Worm (Caenorhabditis elegans) whole organism, L3 larva: ENCODE results near the gene dolk-1.

Experiments used
- R02D3.7 ChIP-seq: fragments of 150-350 bp; optimal IDR thresholded peaks from 2 replicates; lab custom pipeline; 2014; ENCODE audit warnings: missing biosample characterization, missing genetic modification characterization
- ZK546.5 ChIP-seq: sonication (generic microtip); optimal IDR thresholded peaks from 2 replicates; lab custom pipeline; 2017; ENCODE audit warnings: missing biosample characterization, missing genetic modification characterization
- aly-2 ChIP-seq: fragments of 150-350 bp; optimal IDR thresholded peaks from 2 replicates; lab custom pipeline; 2014; ENCODE audit warnings: missing biosample characterization, missing genetic modification characterization
- ama-1 ChIP-seq: fragments of 150-350 bp; optimal IDR thresholded peaks from 2 replicates; lab custom pipeline; 2018
- ceh-16 ChIP-seq: sonication (generic microtip); optimal IDR thresholded peaks from 2 replicates; lab custom pipeline; 2017; ENCODE audit warnings: missing biosample characterization, missing genetic modification characterization
- ceh-82 ChIP-seq: fragments of 150-350 bp; optimal IDR thresholded peaks from 2 replicates; lab custom pipeline; 2014; ENCODE audit warnings: missing biosample characterization, missing genetic modification characterization
- ceh-9 ChIP-seq: sonication (generic microtip); optimal IDR thresholded peaks from 2 replicates; lab custom pipeline; 2018; ENCODE audit warnings: missing biosample characterization, missing genetic modification characterization
- egl-27 ChIP-seq: sonication (generic microtip); optimal IDR thresholded peaks from 4 replicates; lab custom pipeline; 2017; ENCODE audit warnings: missing biosample characterization, missing genetic modification reagents, missing genetic modification characterization
- elt-2 ChIP-seq: sonication (generic microtip); optimal IDR thresholded peaks from 2 replicates; lab custom pipeline; 2016; ENCODE audit warnings: missing genetic modification reagents, mild to moderate bottlenecking, missing genetic modification characterization, missing compliant biosample characterization
- elt-3 ChIP-seq, 3 experiments: fragments of 150-350 bp in 1 of 3; sonication (generic microtip) in 2 of 3; optimal IDR thresholded peaks; 2 replicates in 2 of 3; 4 replicates in 1 of 3; lab custom pipeline; 2014 to 2017; ENCODE audit warnings: missing biosample characterization in 3 of 3, missing genetic modification characterization in 3 of 3
- eor-1 ChIP-seq, 2 experiments: fragments of 150-350 bp; optimal IDR thresholded peaks; 2 replicates each; lab custom pipeline; 2014 to 2018; ENCODE audit warnings: missing biosample characterization in 2 of 2, missing genetic modification characterization in 2 of 2
- fkh-10 ChIP-seq: sonication (generic microtip); optimal IDR thresholded peaks from 2 replicates; lab custom pipeline; 2017; ENCODE audit warnings: missing biosample characterization, missing genetic modification reagents, missing genetic modification characterization
- fkh-2 ChIP-seq: fragments of 150-350 bp; optimal IDR thresholded peaks from 2 replicates; lab custom pipeline; 2014; ENCODE audit warnings: missing biosample characterization, missing genetic modification reagents, missing genetic modification characterization
- fos-1 ChIP-seq: fragments of 150-350 bp; optimal IDR thresholded peaks from 2 replicates; lab custom pipeline; 2014; ENCODE audit warnings: missing biosample characterization, missing genetic modification characterization
- hmg-11 ChIP-seq: sonication (generic microtip); optimal IDR thresholded peaks from 2 replicates; lab custom pipeline; 2016; ENCODE audit warnings: missing genetic modification characterization, missing compliant biosample characterization
- jun-1 ChIP-seq: fragments of 150-350 bp; optimal IDR thresholded peaks from 2 replicates; lab custom pipeline; 2014; ENCODE audit warnings: missing biosample characterization, missing genetic modification reagents, missing genetic modification characterization
- lin-15B ChIP-seq: fragments of 150-350 bp; optimal IDR thresholded peaks from 2 replicates; lab custom pipeline; 2014; ENCODE audit warnings: missing biosample characterization, missing genetic modification characterization
- lin-39 ChIP-seq: fragments of 150-350 bp; optimal IDR thresholded peaks from 2 replicates; lab custom pipeline; 2018; ENCODE audit warnings: missing biosample characterization, missing genetic modification reagents, missing genetic modification characterization
- lsy-12 ChIP-seq: sonication (generic microtip); optimal IDR thresholded peaks from 2 replicates; lab custom pipeline; 2016; ENCODE audit warnings: mild to moderate bottlenecking, missing genetic modification characterization, missing compliant biosample characterization
- mdl-1 ChIP-seq: fragments of 150-350 bp; optimal IDR thresholded peaks from 2 replicates; lab custom pipeline; 2014; ENCODE audit warnings: missing biosample characterization, missing genetic modification characterization
- mml-1 ChIP-seq: fragments of 150-350 bp; sonication (generic microtip); optimal IDR thresholded peaks from 3 replicates; lab custom pipeline; 2014; ENCODE audit warnings: missing biosample characterization, missing genetic modification characterization
- nfya-1 ChIP-seq: sonication (generic microtip); optimal IDR thresholded peaks from 2 replicates; lab custom pipeline; 2017; ENCODE audit warnings: missing genetic modification characterization, mild to moderate bottlenecking, missing compliant biosample characterization, antibody characterized with exemption, moderate library complexity; ENCODE audit not compliant: insufficient read depth
- nhr-11 ChIP-seq: fragments of 150-350 bp; optimal IDR thresholded peaks from 2 replicates; lab custom pipeline; 2014; ENCODE audit warnings: missing biosample characterization, missing genetic modification characterization
- nhr-23 ChIP-seq: fragments of 150-350 bp; optimal IDR thresholded peaks from 2 replicates; lab custom pipeline; 2014; ENCODE audit warnings: missing biosample characterization, missing genetic modification reagents, missing genetic modification characterization
- nhr-25 ChIP-seq: sonication (generic microtip); optimal IDR thresholded peaks from 2 replicates; lab custom pipeline; 2017; ENCODE audit warnings: missing biosample characterization, missing genetic modification characterization
- nhr-43 ChIP-seq: sonication (generic microtip); optimal IDR thresholded peaks from 2 replicates; lab custom pipeline; 2016; ENCODE audit warnings: mild to moderate bottlenecking, missing genetic modification characterization, missing compliant biosample characterization; ENCODE audit not compliant: poor library complexity, severe bottlenecking
- nhr-67 ChIP-seq: fragments of 150-350 bp; optimal IDR thresholded peaks from 2 replicates; lab custom pipeline; 2014; ENCODE audit warnings: missing biosample characterization, missing genetic modification characterization
- nhr-77 ChIP-seq: fragments of 150-350 bp; optimal IDR thresholded peaks from 2 replicates; lab custom pipeline; 2014; ENCODE audit warnings: missing biosample characterization, missing genetic modification characterization
- pha-4 ChIP-seq: fragments of 150-350 bp; optimal IDR thresholded peaks from 2 replicates; lab custom pipeline; 2014; ENCODE audit warnings: missing biosample characterization, missing genetic modification reagents, missing genetic modification characterization
- pqm-1 ChIP-seq: fragments of 150-350 bp; optimal IDR thresholded peaks from 2 replicates; lab custom pipeline; 2017; ENCODE audit warnings: missing biosample characterization, missing genetic modification characterization, inconsistent platforms
- sea-2 ChIP-seq: fragments of 150-350 bp; sonication (generic microtip); optimal IDR thresholded peaks from 4 replicates; lab custom pipeline; 2014; ENCODE audit warnings: missing biosample characterization, missing genetic modification reagents, missing genetic modification characterization
- skn-1 ChIP-seq: fragments of 150-350 bp; optimal IDR thresholded peaks from 2 replicates; lab custom pipeline; 2014; ENCODE audit warnings: missing biosample characterization, missing genetic modification characterization
- snpc-4 ChIP-seq: fragments of 150-350 bp; optimal IDR thresholded peaks from 2 replicates; lab custom pipeline; 2014; ENCODE audit warnings: missing biosample characterization, missing genetic modification characterization
- tbx-2 ChIP-seq: sonication (generic microtip); optimal IDR thresholded peaks from 2 replicates; lab custom pipeline; 2016; ENCODE audit warnings: mild to moderate bottlenecking, missing genetic modification characterization, missing compliant biosample characterization
- unc-62 ChIP-seq: fragments of 150-350 bp; sonication (generic microtip); optimal IDR thresholded peaks from 4 replicates; lab custom pipeline; 2014; ENCODE audit warnings: missing biosample characterization, missing genetic modification reagents, missing genetic modification characterization
- zag-1 ChIP-seq: fragments of 150-350 bp; optimal IDR thresholded peaks from 2 replicates; lab custom pipeline; 2014; ENCODE audit warnings: missing biosample characterization, missing genetic modification characterization
- ztf-4 ChIP-seq: fragments of 150-350 bp; optimal IDR thresholded peaks from 2 replicates; lab custom pipeline; 2014; ENCODE audit warnings: missing biosample characterization, missing genetic modification characterization

dolk-1 gene

DNA sequence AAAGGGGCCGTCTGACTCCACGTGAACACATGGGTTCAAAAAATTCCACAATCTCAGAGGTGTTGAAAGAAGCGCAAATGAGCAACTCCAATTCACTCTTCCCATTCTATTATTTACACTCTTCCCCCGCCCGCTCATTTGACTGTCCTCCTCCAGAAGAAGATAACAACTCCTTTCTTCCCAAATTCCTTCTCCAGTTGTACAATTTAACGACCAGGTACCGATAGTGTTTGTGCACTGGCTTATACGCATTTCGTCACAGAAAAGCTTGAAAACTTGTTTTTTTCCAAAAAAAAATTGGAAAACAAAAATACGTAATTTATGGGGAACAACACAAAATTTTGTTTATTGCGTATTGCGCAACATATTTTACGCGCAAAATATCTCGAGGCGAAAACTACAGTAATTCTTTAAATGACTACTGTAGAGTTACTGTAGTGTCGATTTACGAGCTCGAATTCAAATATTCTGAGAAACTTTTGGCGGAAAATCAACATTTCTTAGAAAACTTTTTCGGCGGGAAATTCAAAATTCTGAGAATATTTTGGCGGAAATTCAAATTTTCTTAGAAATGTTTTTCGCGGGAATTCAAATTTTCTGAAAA lies 15.9 kb upstream of the dolk-1 start:
- TF ChIP-seq ceh-9 (no peak), zag-1 (tag; lab: Kevin White, UChicago) (no peak), jun-1 (no peak), elt-3 (tag; optimal IDR thresholded peaks at IDR 0.05; lab: Kevin White, UChicago) (no peak), fos-1 (tag; lab: Kevin White, UChicago) (no peak), nhr-25 (tag; lab: Kevin White, UChicago) (no peak), tbx-2 (tag; lab: Kevin White, UChicago) (no peak), mdl-1 (no peak), pqm-1 (tag; lab: Kevin White, UChicago) (peak; percentile 40), mml-1 (tag; lab: Kevin White, UChicago) (no peak), aly-2 (tag; lab: Kevin White, UChicago) (no peak), elt-2 (peak; percentile 40), nhr-77 (no peak), lin-15B (tag; lab: Kevin White, UChicago) (no peak), pha-4 (tag; lab: Kevin White, UChicago) (peak; percentile 37)
- TF ChIP-seq, all 47 proteins: peak for 3

DNA sequence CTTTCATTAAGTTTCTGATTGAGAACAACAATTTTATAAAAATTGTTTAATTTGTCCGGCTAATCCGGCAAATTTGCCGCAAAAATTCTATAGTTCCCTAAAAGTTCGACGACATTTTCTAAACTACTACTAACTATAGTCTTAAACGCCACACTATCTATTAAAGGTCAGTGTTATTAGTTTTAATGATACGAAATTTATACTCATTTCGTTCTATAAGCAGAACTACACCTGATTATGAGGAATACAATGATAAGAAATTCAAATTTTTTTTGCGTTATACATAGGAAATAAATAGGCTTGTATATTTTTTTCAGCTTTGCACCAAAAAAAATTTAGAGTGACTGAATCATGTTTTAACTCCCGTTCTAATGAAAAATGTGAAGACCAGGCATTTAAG lies 15.0 kb upstream of the dolk-1 start:
- TF ChIP-seq lin-15B (tag; lab: Kevin White, UChicago) (no peak), pqm-1 (tag; lab: Kevin White, UChicago) (peak; percentile 13), aly-2 (tag; lab: Kevin White, UChicago) (no peak), pha-4 (tag; lab: Kevin White, UChicago) (peak; percentile 4)

DNA sequence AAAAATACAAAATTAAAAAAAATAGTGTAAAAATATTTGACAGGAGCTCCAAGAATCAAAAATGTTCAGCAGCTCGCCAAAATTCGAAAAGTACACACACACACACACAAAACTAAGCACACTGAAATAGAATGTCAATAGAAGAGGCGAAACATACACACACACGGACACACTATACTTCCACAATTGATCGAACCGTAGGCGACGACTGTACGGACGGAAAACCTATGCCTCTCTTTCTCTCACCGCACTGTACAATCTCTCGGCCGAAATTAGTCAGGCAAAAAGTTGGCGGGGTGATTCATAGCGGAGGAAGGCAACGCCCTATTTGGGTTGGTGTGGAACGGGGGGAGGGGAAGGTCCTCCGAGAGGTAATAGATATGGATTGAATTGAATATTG lies 14.1 kb upstream of the dolk-1 start:
- no peak for TF ChIP-seq skn-1
- TF ChIP-seq pqm-1 (tag; lab: Kevin White, UChicago), result peak; percentile 76
- TF ChIP-seq pha-4 (tag; lab: Kevin White, UChicago), result peak; percentile 94
- TF ChIP-seq mml-1 (tag; lab: Kevin White, UChicago), result no peak
- TF ChIP-seq nhr-67 (tag; lab: Kevin White, UChicago), result no peak
- TF ChIP-seq hmg-11 (tag; lab: Kevin White, UChicago), result peak; percentile 27
- TF ChIP-seq jun-1, result no peak
- no peak for TF ChIP-seq tbx-2 (tag; lab: Kevin White, UChicago)
- no peak for TF ChIP-seq sea-2 (GFP tag; lab: Kevin White, UChicago)
- TF ChIP-seq elt-2, result peak; percentile 51
- TF ChIP-seq nhr-11, result no peak
- peak; percentile 21 for TF ChIP-seq nfya-1 (tag; lab: Kevin White, UChicago)
- TF ChIP-seq ztf-4 (tag; lab: Kevin White, UChicago), result no peak
- no peak for TF ChIP-seq ama-1 (lab: Kevin White, UChicago)
- no peak for TF ChIP-seq ceh-16 (tag; lab: Kevin White, UChicago)

DNA sequence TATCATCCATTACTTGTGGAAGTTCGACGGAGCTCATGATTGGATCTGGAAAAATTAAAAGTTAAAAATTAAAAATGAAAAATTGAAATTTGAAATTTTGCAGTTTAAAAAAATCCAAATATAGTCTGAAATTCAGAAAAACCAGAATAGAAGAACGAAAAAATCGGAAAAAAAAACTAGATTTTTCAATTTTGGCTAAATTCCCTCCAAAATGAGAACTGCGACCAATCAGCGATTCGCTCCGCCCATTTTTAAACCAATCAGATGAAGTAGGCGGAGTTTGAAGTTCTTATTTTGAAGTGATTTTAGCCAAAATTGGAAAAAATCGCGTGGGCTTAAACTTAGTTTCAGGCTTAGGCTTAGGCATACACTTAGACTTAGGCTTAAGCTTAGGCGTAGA lies 13.5 kb upstream of the dolk-1 start, which contains the start of gene Y56A3A.7:
TSS of gene Y56A3A.7 (minus strand) at position 47 of the 400 bp plus-strand sequence.
- TF ChIP-seq nfya-1 (tag; lab: Kevin White, UChicago), result peak; percentile 71
- TF ChIP-seq egl-27 (tag; lab: Kevin White, UChicago), result no peak

DNA sequence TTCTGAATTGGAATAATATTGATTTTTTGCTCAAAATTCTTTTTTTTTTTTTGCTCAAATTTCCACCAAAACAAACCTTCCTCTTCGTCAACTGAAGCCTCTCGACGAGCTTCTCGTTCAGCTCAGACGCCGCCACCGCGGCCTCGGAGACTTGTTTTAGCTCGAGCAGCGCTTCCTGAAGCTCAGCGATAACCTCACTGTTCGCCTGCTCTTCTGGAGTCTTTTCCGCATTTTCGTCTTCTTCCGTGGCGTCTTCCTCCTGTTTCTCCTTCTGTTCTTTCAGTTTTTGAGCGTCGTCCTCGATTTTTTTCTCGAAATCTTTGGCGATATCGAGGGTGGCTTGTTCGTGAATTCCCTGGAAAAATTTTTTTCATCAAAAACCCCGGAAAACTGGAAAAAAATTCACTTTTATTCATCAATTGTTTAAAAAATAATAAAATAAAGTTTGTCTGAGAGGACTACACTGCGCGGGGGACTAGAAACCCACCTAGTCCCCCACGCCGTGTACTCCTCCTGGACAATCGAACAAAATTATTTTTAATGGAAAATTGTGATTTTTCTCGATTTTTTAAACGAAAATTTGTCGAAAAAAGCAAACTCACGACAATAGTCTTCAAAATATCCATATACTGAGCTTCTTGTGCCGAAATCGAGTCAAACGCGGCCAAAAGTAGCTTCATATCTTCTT lies 12.8 kb upstream of the dolk-1 start:
- no peak for TF ChIP-seq unc-62 (GFP tag; lab: Kevin White, UChicago)
- TF ChIP-seq lin-15B (tag; lab: Kevin White, UChicago), result peak; percentile 90
- peak; percentile 88 for TF ChIP-seq lsy-12 (tag; lab: Kevin White, UChicago)
- TF ChIP-seq zag-1 (tag; lab: Kevin White, UChicago), result no peak
- peak; percentile 46 for TF ChIP-seq nhr-25 (tag; lab: Kevin White, UChicago)
- peak; percentile 63 for TF ChIP-seq lin-39 (tag; lab: Kevin White, UChicago)
- peak; percentile 84 for TF ChIP-seq fkh-10 (GFP tag; lab: Kevin White, UChicago)
- peak; percentile 72 for TF ChIP-seq pha-4 (tag; lab: Kevin White, UChicago)
- TF ChIP-seq tbx-2 (tag; lab: Kevin White, UChicago), result peak; percentile 63
- TF ChIP-seq ceh-82 (tag; lab: Kevin White, UChicago), result peak; percentile 17
- TF ChIP-seq nfya-1 (tag; lab: Kevin White, UChicago), result peak; percentile 95
- peak; percentile 6 for TF ChIP-seq ama-1 (lab: Kevin White, UChicago)
- peak; percentile 77 for TF ChIP-seq snpc-4 (tag; lab: Kevin White, UChicago)
- TF ChIP-seq ZK546.5 (tag; lab: Kevin White, UChicago), result no peak
- peak in 1 of 2 experiments; percentile 74 for TF ChIP-seq eor-1 (tag; optimal IDR thresholded peaks at IDR 0.05; lab: Kevin White, UChicago)
- peak; percentile 96 for TF ChIP-seq nhr-43 (tag; lab: Kevin White, UChicago)
- no peak for TF ChIP-seq fkh-2 (tag; lab: Kevin White, UChicago)
- peak; percentile 65 for TF ChIP-seq hmg-11 (tag; lab: Kevin White, UChicago)
- TF ChIP-seq nhr-23, result peak; percentile 86
- peak; percentile 41 for TF ChIP-seq skn-1
- peak; percentile 40 for TF ChIP-seq R02D3.7 (tag; lab: Kevin White, UChicago)
- no peak for TF ChIP-seq nhr-11
- TF ChIP-seq nhr-77, result no peak
- TF ChIP-seq, all 47 proteins: peak for 17
